Fruit fly (Drosophila melanogaster): ENCODE measurements around the gene ZIPIC.

The ZIPIC gene

DNA sequence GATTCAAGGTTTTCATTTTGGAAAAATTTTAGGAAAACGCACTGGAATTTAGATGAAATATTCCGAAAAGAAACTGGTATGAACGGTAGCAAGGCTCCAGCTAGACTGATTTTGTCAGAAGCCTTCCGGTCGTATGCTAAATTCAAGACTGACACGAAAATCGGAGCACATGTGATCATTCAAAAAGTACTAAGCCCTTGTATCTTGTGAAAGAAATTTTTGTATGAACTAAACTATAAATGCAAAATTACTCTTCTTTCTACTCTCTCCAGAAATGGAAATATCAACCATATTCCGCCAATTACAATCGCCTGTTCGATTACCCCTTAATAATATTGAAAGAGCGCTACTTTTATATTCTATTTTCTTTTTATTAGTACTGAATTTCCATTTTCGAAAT is 960 bp upstream of the ZIPIC start, which contains the start of gene ocn:
Gene ocn (minus strand): TSS at position 101 of the 400 bp plus-strand sequence.
- TF ChIP-seq Myc (optimal IDR thresholded peaks at IDR 0.05) (no peak), ttk (optimal IDR thresholded peaks at IDR 0.05) (no peak), Sin3A (optimal IDR thresholded peaks at IDR 0.05) (no peak), h (optimal IDR thresholded peaks at IDR 0.05) (no peak), psq (optimal IDR thresholded peaks at IDR 0.05) (no peak), insv (optimal IDR thresholded peaks at IDR 0.05) (no peak)

DNA sequence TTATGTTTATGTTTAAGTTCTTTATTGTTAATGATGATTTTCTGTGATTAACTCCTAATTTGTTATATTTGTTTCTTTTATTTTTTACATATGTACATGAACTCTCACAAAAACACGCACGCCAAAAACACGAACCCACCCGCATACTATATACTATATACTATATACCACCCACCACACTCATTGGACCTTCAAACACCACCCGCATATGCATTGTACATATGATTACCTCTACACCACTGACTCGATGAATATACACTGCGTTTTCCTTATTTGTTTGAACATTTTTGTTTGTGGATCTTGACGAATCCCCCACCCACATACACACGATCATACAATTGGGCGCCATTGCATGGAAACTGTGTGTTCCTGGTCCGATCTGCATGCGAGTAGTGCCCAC is 4.4 kb downstream of the ZIPIC start:
- TF ChIP-seq Sin3A (optimal IDR thresholded peaks at IDR 0.05) (no peak), ttk (optimal IDR thresholded peaks at IDR 0.05) (no peak), Myc (optimal IDR thresholded peaks at IDR 0.05) (no peak), insv (optimal IDR thresholded peaks at IDR 0.05) (no peak), psq (optimal IDR thresholded peaks at IDR 0.05) (no peak), h (optimal IDR thresholded peaks at IDR 0.05) (no peak)

DNA sequence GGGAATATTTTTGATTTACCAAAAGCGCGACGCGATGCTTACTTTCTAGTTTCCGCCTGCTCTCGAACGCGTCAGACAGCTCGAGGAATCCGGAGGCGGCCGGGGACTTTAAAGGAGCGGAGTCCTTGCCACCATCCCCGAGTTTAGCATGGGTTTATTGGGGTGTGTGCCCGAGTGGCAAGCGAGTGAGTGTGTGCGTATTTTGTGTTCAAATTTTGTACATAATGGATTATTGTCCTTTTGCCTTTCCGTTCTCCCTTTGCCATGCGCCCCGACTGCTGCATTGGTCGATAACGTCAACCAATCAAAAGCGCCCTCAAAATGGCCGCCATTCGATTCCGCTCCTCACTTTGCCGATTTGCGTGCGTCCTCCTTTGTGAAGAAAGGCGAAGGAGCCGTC is 6.6 kb downstream of the ZIPIC start:
- TF ChIP-seq insv (optimal IDR thresholded peaks at IDR 0.05) (no peak), ttk (optimal IDR thresholded peaks at IDR 0.05) (no peak), psq (optimal IDR thresholded peaks at IDR 0.05) (no peak), h (optimal IDR thresholded peaks at IDR 0.05) (no peak), Sin3A (optimal IDR thresholded peaks at IDR 0.05) (no peak), Myc (optimal IDR thresholded peaks at IDR 0.05) (no peak)

DNA sequence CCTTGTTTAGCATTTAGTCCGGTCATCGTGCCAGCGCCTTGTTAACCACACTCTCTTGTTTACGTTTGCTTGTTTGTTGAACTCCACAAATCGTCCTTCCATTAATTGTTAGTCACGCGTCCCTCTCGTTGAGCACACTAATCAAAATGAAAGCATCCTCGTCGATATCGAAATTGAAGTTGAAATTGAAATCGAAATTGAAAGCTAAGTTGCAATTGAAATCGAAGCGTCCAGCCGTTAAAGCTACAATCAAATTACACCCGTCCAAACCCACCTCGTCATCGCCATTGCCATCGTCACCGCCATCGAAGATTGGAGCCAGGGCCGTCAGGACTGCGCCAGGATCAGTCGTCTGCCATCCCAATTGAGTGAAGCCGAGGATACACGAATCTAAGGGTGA is 13.2 kb downstream of the ZIPIC start:
- TF ChIP-seq Myc (optimal IDR thresholded peaks at IDR 0.05) (no peak), h (optimal IDR thresholded peaks at IDR 0.05) (no peak), Sin3A (optimal IDR thresholded peaks at IDR 0.05) (no peak), insv (optimal IDR thresholded peaks at IDR 0.05) (no peak), psq (optimal IDR thresholded peaks at IDR 0.05) (no peak), ttk (optimal IDR thresholded peaks at IDR 0.05) (no peak)

DNA sequence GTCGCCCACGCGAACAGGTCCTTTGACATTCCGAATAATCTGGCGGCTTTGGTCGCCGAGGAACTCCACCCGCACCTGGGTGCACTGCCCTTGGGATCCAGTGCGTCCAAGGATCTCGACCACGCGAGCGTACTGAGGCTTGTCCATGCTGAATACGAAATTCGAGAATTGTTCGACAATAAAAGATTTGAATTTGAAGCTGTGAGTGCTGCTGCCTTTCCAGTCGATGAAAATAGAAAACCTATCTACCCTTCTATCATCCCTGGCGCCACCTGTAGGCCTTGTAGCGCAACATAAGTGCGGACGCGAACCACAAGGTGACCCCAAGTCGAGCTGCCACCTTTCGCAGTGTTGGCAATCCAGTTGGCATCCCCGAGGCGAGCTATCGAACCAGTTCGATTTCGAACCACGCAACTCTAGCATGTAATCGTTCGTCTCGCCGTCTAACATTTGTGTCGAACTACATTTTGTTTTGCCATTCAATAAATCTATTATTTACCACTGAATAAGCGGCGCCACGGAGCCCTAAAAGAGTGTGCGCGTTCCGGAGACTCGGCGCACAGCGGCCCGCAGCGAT is 14.1 kb downstream of the ZIPIC start, which contains the start of the genes RpS28a and Axn:
Gene RpS28a (minus strand): TSS at position 197 of the 577 bp plus-strand sequence.
Gene Axn (plus strand): TSS at position 391 of the 577 bp plus-strand sequence.
- TF ChIP-seq h (optimal IDR thresholded peaks at IDR 0.05) (no peak), Myc (optimal IDR thresholded peaks at IDR 0.05) (no peak), psq (optimal IDR thresholded peaks at IDR 0.05) (no peak), ttk (optimal IDR thresholded peaks at IDR 0.05) (no peak)

DNA sequence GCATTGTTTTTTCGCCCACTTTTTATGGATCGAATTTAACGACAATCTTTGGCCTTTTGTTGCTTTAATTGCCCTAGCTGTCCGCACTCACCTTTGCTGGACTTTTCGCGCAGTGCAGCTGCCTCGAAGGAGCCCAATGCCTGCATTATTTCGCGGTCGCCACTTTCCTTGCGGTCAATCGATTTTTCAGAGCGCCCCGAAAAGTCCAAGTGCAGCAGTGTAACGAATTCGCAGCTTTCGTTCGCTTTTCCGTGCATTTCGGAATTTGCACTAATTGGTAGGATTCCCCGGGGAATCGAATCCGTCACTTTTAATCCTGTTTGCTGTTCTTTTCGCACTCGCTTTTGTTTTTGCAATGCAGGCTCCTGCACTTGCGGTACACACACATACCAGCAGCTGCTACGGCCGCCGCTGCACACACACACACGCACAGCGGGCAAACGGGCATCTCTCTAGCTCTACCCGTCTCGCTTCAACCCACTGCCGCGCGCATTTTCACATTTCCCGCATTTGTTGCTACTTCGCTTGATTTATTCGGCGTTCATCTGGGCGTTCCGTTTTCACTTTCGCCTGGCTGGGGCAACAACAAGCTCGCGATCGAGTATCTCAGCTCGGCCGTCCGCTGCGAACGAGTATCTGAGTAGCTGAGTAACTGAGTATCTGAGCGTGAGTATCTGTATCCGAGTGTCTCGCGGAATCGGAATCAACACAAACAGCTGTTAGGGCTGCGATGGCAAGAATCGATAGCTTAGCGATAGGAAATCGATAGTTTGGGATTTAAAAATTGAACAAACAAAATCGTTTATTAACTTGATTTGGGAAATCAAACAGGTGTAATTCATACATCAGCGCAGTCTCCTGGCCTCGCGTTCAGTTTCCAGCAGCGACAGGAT is 14.9 kb downstream of the ZIPIC start, which contains the start of gene Mgat2:
Gene Mgat2 (minus strand): TSS at position 663 of the 893 bp plus-strand sequence.
- TF ChIP-seq insv (optimal IDR thresholded peaks at IDR 0.05) = no peak

DNA sequence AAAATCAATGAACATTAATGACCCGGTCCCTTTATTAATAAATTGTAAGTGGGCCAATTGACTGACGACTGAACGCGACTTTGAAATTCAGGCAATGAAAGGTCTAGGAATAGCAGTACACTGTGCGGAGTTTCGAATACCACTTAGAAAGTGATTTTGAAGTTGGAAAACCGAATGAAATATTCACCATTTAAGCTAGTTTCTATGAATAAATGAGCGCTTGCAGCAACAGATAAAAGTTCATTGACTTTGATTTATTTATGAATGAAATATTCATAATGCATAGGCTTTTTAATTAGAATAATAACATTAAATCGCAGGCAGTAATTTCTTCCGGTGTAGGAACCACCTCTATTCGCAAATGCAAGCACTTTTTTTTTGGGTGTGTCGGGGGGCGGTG is 15.7 kb downstream of the ZIPIC start:
- no peak for TF ChIP-seq Myc (optimal IDR thresholded peaks at IDR 0.05)

DNA sequence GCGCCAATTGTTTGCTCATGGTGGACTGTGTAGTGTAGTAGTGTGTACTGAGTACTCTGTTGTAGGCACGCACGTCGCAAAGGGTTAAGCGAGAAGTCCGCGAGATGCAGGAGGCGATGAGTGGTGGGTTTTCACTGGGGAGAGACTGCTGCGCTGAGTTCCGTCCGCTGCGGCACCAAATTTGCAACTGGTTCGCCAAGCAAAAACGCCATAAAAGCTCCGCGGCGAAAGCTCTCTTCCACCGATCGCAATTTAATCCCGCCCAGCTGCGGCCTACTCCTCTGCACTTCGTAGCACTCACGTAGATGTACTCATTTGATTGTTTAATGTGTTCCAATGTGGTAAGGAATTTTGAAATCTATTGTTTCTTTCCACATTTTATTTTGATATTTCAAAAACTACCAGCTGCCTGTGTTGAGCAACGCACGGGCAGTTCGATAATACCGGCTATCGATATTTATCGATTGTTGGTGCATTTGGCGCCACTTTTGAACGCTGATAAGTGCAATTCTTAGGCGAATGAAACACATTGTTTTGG is 21.6 kb downstream of the ZIPIC start, which contains the start of gene CG7920:
Gene CG7920 (minus strand): TSS at position 308 of the 538 bp plus-strand sequence.
- TF ChIP-seq insv (optimal IDR thresholded peaks at IDR 0.05) (no peak), psq (optimal IDR thresholded peaks at IDR 0.05) (no peak), Sin3A (optimal IDR thresholded peaks at IDR 0.05) (no peak), ttk (optimal IDR thresholded peaks at IDR 0.05) (no peak), h (optimal IDR thresholded peaks at IDR 0.05) (no peak)

DNA sequence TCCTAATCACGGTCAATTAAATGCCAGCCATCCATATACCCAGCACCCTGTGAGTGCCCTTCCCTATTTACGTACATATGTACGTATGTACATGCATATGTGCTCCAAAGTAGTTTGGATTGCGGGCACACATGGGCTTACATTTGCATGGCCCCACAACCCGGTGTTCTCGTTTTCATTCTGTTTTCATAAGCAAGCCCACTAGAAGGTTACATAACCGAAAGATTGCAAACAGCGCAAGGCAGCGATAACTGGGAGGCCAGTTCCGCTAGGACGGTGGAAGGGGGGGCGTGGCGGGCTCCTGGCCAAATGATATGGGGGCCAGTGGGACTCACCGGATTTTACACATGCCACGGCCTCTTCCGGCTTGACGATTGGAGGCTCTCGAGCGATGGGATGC is 22.2 kb downstream of the ZIPIC start:
- TF ChIP-seq h (optimal IDR thresholded peaks at IDR 0.05) = no peak
- TF ChIP-seq Myc (optimal IDR thresholded peaks at IDR 0.05) = no peak
- TF ChIP-seq insv (optimal IDR thresholded peaks at IDR 0.05) = no peak
- TF ChIP-seq psq (optimal IDR thresholded peaks at IDR 0.05) = no peak
- no peak for TF ChIP-seq ttk (optimal IDR thresholded peaks at IDR 0.05)

DNA sequence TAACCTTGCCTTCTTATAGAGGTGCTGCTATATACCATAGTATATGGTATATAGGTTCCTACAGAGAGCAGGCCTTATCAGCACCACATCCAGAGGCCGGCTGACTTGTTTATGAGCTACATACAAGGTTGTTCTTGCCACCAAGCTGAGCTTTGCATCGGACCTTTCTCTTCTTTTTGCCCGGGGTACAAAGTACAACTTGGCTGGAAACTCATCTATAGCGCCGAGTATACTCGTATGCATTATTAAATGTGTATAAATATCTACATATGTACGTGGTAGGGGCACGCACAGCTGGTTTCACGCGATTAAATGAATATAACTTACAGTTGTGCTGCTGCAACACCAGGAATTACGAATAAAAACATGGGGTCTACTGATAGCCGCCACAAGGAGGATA is 22.8 kb downstream of the ZIPIC start:
- no peak for TF ChIP-seq Myc (optimal IDR thresholded peaks at IDR 0.05)
- no peak for TF ChIP-seq Sin3A (optimal IDR thresholded peaks at IDR 0.05)
- TF ChIP-seq ttk (optimal IDR thresholded peaks at IDR 0.05) = no peak
- no peak for TF ChIP-seq h (optimal IDR thresholded peaks at IDR 0.05)
- no peak for TF ChIP-seq insv (optimal IDR thresholded peaks at IDR 0.05)
- no peak for TF ChIP-seq psq (optimal IDR thresholded peaks at IDR 0.05)

DNA sequence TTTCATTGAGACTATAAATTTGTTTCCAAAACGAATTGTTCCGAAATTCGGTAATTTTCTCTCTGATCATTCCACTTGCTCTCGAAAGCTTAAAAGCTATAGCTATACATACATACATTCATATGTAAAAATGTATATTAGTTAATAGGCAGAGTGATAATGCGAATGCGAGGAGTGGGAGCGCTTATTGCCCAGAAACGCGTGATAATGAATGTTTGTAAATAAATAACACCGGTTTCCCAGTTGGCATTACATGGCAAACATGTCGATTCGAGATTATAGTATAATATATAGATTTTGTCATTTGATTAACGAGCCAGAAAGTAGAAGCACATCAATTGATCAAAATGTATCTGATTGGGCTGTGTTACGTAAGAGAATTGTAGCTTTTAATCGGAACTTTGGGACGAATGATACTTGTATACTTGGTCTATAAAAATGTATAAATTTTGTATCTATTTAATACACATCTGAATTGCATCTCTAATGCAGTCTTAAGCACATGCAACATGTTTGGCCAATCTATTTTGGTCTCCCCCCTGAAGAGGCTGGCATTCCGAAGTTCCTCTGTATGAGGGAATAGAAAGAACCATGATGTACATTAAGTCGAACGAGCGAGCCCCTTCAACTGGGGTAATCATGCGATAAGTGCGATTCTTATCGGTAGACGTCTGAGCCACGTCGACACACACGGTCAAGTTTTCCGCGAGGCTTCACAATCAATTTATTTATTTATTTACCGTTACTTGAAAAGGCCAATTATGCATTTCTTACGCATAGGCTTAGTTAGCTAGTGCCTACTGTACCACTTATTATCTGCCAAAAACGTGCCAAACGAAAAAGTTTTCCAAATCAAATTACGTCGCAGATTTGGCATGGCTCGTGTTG is 23.8 kb downstream of the ZIPIC start:
- TF ChIP-seq ttk (optimal IDR thresholded peaks at IDR 0.05) (no peak), Myc (optimal IDR thresholded peaks at IDR 0.05) (no peak), Sin3A (optimal IDR thresholded peaks at IDR 0.05) (no peak), insv (optimal IDR thresholded peaks at IDR 0.05) (no peak), psq (optimal IDR thresholded peaks at IDR 0.05) (no peak), h (optimal IDR thresholded peaks at IDR 0.05) (no peak)

DNA sequence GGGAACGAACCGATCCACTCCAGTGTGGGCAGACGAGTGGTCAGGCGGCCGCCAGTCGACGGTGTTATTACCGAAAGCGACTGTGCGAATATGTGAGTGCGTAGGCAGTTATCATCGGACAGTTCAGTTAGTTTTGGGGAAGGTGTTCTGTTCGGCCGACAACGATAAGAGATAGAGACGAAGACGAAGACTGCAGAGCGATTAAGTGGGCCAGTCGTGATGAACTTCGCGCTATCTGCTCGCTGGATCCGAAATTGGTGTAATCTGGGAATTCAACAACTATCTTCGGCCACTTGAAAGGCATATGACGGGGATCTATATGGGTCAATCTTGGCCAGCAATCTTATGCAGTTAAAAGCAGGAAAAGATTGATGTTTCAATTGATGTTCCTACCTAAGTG is 27.5 kb downstream of the ZIPIC start, which contains the start of gene CG7912:
Gene CG7912 (minus strand): TSS at position 17 of the 400 bp plus-strand sequence.
- TF ChIP-seq Sin3A (optimal IDR thresholded peaks at IDR 0.05) (no peak), psq (optimal IDR thresholded peaks at IDR 0.05) (no peak), insv (optimal IDR thresholded peaks at IDR 0.05) (no peak), ttk (optimal IDR thresholded peaks at IDR 0.05) (no peak), h (optimal IDR thresholded peaks at IDR 0.05) (no peak), Myc (optimal IDR thresholded peaks at IDR 0.05) (no peak)

All from Kc167 (cell line).